Fruit fly (Drosophila melanogaster): ENCODE measurements around the gene CG7394.

CG7394 gene

dm6 chr3L:11516229-11516628, 45.6 kb upstream of the CG7394 start (continued):
- TF ChIP-seq caup (GFP tag; optimal IDR thresholded peaks at IDR 0.05; ENCODE audit: severe bottlenecking) (no peak), sens-2 (GFP tag; IDR thresholded peaks at IDR 0.05) (no peak), crol (GFP tag; IDR thresholded peaks at IDR 0.05) (no peak), CG1603 (tag; optimal IDR thresholded peaks at IDR 0.05) (peak; percentile 45), tup (GFP tag; optimal IDR thresholded peaks at IDR 0.05) (no peak), CG12391 (tag; optimal IDR thresholded peaks at IDR 0.05) (no peak), sens (GFP tag) (peak; percentile 56), scrt (GFP tag; optimal IDR thresholded peaks at IDR 0.05) (no peak)

- TF ChIP-seq CG17328 (GFP tag; IDR thresholded peaks at IDR 0.05) (no peak), Stat92E (GFP tag; optimal IDR thresholded peaks at IDR 0.05) (no peak), tna (GFP tag; IDR thresholded peaks at IDR 0.05; ENCODE audit: partially characterized antibody) (no peak), HmgZ (tag; optimal IDR thresholded peaks at IDR 0.05) (no peak)
Observed at dm6 chr3L:11522613-11523012, 39.2 kb upstream of the CG7394 start, which contains the start of the genes CG11714 and Fuca. Gene CG11714 (minus strand): TSS chr3L:11522713. Gene Fuca (minus strand): TSS chr3L:11522713.

dm6 chr3L:11523286-11523685, 38.5 kb upstream of the CG7394 start:
- TF ChIP-seq Mes4 (GFP tag; optimal IDR thresholded peaks at IDR 0.05) (no peak), corto (GFP tag; optimal IDR thresholded peaks at IDR 0.05) (no peak), CG11247 (GFP tag; IDR thresholded peaks at IDR 0.05) (no peak), CG7987 (GFP tag; optimal IDR thresholded peaks at IDR 0.05) (peak; percentile 24), Dp (GFP tag; optimal IDR thresholded peaks at IDR 0.05) (peak; percentile 19), Ets97D (GFP tag; optimal IDR thresholded peaks at IDR 0.05) (no peak), pita (GFP tag; optimal IDR thresholded peaks at IDR 0.05) (peak; percentile 36), Hmr (GFP tag; optimal IDR thresholded peaks at IDR 0.05) (peak; percentile 12), CG34224 (GFP tag; IDR thresholded peaks at IDR 0.05; ENCODE audit: partially characterized antibody) (no peak; the same call in 2 of the 3 replicates), CG10431 (GFP tag; optimal IDR thresholded peaks at IDR 0.05) (no peak), CG14667 (GFP tag; IDR thresholded peaks at IDR 0.05) (no peak), Stat92E (GFP tag; optimal IDR thresholded peaks at IDR 0.05) (peak in 1 of 3 experiments; percentile 22), Bgb (GFP tag; IDR thresholded peaks at IDR 0.05; ENCODE audit: partially characterized antibody) (peak; percentile 78), zf30C (GFP tag; optimal IDR thresholded peaks at IDR 0.05) (peak; percentile 49), Side (GFP tag; optimal IDR thresholded peaks at IDR 0.05) (no peak), CG13287 (GFP tag; IDR thresholded peaks at IDR 0.05; ENCODE audit: partially characterized antibody) (no peak; the same call in 1 of the 2 replicates), Drgx (GFP tag; IDR thresholded peaks at IDR 0.05) (no peak), Fer1 (GFP tag; optimal IDR thresholded peaks at IDR 0.05) (peak; percentile 11), CG12942 (GFP tag; optimal IDR thresholded peaks at IDR 0.05) (no peak), eve (GFP tag; optimal IDR thresholded peaks at IDR 0.05) (no peak), CG10462 (GFP tag; optimal IDR thresholded peaks at IDR 0.05) (no peak), fru (optimal IDR thresholded peaks at IDR 0.05) (no peak), Xbp1 (GFP tag; optimal IDR thresholded peaks at IDR 0.05) (no peak), nerfin-2 (GFP tag; IDR thresholded peaks at IDR 0.05; ENCODE audit: partially characterized antibody) (no peak), CG6854 (GFP tag; optimal IDR thresholded peaks at IDR 0.05) (no peak), CG10267 (tag; optimal IDR thresholded peaks at IDR 0.05) (no peak), CG1792 (GFP tag; optimal IDR thresholded peaks at IDR 0.05) (no peak), CG31441 (GFP tag; IDR thresholded peaks at IDR 0.05) (no peak), wek (GFP tag; optimal IDR thresholded peaks at IDR 0.05) (no peak), tll (GFP tag; optimal IDR thresholded peaks at IDR 0.05) (no peak), E2f2 (GFP tag; IDR thresholded peaks at IDR 0.05) (peak; percentile 48; the same call in 1 of the 2 replicates), inv (GFP tag; IDR thresholded peaks at IDR 0.05; ENCODE audit: partially characterized antibody) (peak; percentile 31; the same call in 1 of the 2 replicates), cg (GFP tag; optimal IDR thresholded peaks at IDR 0.05) (peak; percentile 92), gro (GFP tag; optimal IDR thresholded peaks at IDR 0.05) (peak; percentile 15), CG12659 (GFP tag; optimal IDR thresholded peaks at IDR 0.05) (no peak), Poxn (GFP tag; IDR thresholded peaks at IDR 0.05) (no peak)

Data from whole organism, embryonic.